Worm (Caenorhabditis elegans) whole organism, L1 larva: ENCODE measurements around the gene D2023.6.

Experiments used
- skn-1 ChIP-seq: fragments of 150-350 bp; optimal IDR thresholded peaks from 2 replicates; lab custom pipeline; 2014; ENCODE audit warnings: missing biosample characterization, missing genetic modification characterization
- unc-62 ChIP-seq: fragments of 150-350 bp; optimal IDR thresholded peaks from 2 replicates; lab custom pipeline; 2014; ENCODE audit warnings: missing biosample characterization, missing genetic modification reagents, missing genetic modification characterization

DNA sequence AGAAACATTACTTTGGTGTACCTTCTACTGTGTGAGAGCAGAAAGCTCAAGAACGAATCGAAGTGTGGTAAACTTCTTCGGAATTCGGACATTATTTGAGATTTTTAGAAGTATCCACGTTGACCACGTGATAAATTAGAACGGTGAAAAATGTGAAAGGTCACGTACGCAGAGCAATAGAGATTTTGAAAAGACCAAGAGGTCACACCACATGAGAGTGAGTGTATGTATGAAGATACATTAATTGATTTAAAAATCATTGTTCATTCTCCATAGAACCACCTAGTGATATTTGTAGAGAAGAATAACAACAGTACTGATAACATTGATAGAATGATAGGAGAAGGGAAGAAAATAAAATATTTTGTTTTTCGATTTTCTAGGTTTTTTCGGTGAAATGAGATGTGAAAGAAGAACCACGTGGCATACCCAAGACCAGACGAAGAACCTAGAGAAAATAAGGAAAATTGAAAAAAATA lies 4.7 kb upstream of the D2023.6 start, which contains the start of gene pyc-1:
- TF ChIP-seq unc-62 (GFP tag; lab: Kevin White, UChicago), result no peak
- no peak for TF ChIP-seq skn-1
